Worm (Caenorhabditis elegans) whole organism, L2 larva: ENCODE data around the gene arrd-26.

Source experiments
- F13H6.1 ChIP-seq: sonication (generic microtip); optimal IDR thresholded peaks from 2 replicates; lab custom pipeline; 2016; ENCODE audit warnings: missing genetic modification characterization, missing compliant biosample characterization
- R02D3.7 ChIP-seq: fragments of 150-350 bp; optimal IDR thresholded peaks from 2 replicates; lab custom pipeline; 2014; ENCODE audit warnings: missing biosample characterization, missing genetic modification characterization
- Y55F3AM.14 ChIP-seq: fragments of 200-800 bp; sonication (Bioruptor generic); optimal IDR thresholded peaks from 2 replicates; lab custom pipeline; 2018; ENCODE audit warnings: mild to moderate bottlenecking, missing genetic modification characterization, missing compliant biosample characterization
- ZK546.5 ChIP-seq: sonication (generic microtip); optimal IDR thresholded peaks from 2 replicates; lab custom pipeline; 2017; ENCODE audit warnings: missing biosample characterization, missing genetic modification characterization
- alr-1 ChIP-seq: fragments of 150-350 bp; optimal IDR thresholded peaks from 2 replicates; lab custom pipeline; 2014; ENCODE audit warnings: missing biosample characterization, missing genetic modification characterization
- aly-2 ChIP-seq: fragments of 150-350 bp; optimal IDR thresholded peaks from 2 replicates; lab custom pipeline; 2014; ENCODE audit warnings: missing biosample characterization, missing genetic modification characterization
- blmp-1 ChIP-seq: sonication (generic microtip); optimal IDR thresholded peaks from 2 replicates; lab custom pipeline; 2017; ENCODE audit warnings: missing genetic modification characterization, mild to moderate bottlenecking, missing compliant biosample characterization, antibody characterized with exemption, moderate library complexity; ENCODE audit not compliant: insufficient read depth
- ceh-82 ChIP-seq: fragments of 150-350 bp; optimal IDR thresholded peaks from 2 replicates; lab custom pipeline; 2014; ENCODE audit warnings: missing biosample characterization, missing genetic modification characterization
- dmd-4 ChIP-seq: sonication (generic microtip); optimal IDR thresholded peaks from 2 replicates; lab custom pipeline; 2017; ENCODE audit warnings: missing biosample characterization, missing genetic modification characterization
- elt-1 ChIP-seq: fragments of 150-350 bp; optimal IDR thresholded peaks from 2 replicates; lab custom pipeline; 2014; ENCODE audit warnings: missing biosample characterization, missing genetic modification characterization
- fos-1 ChIP-seq: fragments of 150-350 bp; optimal IDR thresholded peaks from 2 replicates; lab custom pipeline; 2014; ENCODE audit warnings: missing biosample characterization, missing genetic modification characterization
- lin-11 ChIP-seq: fragments of 150-350 bp; sonication (generic microtip); optimal IDR thresholded peaks from 2 replicates; lab custom pipeline; 2014; ENCODE audit warnings: missing biosample characterization, missing genetic modification characterization, inconsistent platforms, mixed read lengths
- lin-13 ChIP-seq: fragments of 150-350 bp; optimal IDR thresholded peaks from 2 replicates; lab custom pipeline; 2014; ENCODE audit warnings: missing biosample characterization, missing genetic modification reagents, missing genetic modification characterization
- lin-39 ChIP-seq: fragments of 150-350 bp; optimal IDR thresholded peaks from 2 replicates; lab custom pipeline; 2014; ENCODE audit warnings: missing biosample characterization, missing genetic modification reagents, missing genetic modification characterization
- lsy-2 ChIP-seq, 2 experiments: fragments of 150-350 bp in 1 of 2; sonication (generic microtip) in 1 of 2; optimal IDR thresholded peaks; 2 replicates each; lab custom pipeline; 2014 to 2017; ENCODE audit warnings: missing biosample characterization in 2 of 2, missing genetic modification characterization in 2 of 2
- mab-5 ChIP-seq: fragments of 150-350 bp; optimal IDR thresholded peaks from 2 replicates; lab custom pipeline; 2014; ENCODE audit warnings: missing biosample characterization, missing genetic modification characterization
- mbf-1 ChIP-seq: sonication (generic microtip); optimal IDR thresholded peaks from 2 replicates; lab custom pipeline; 2017; ENCODE audit warnings: missing biosample characterization, missing genetic modification characterization
- mdl-1 ChIP-seq, 2 experiments: fragments of 150-350 bp in 1 of 2; sonication (generic microtip) in 1 of 2; optimal IDR thresholded peaks; 2 replicates each; lab custom pipeline; 2017; ENCODE audit warnings: missing biosample characterization in 2 of 2, missing genetic modification characterization in 2 of 2
- nhr-10 ChIP-seq: sonication (generic microtip); optimal IDR thresholded peaks from 2 replicates; lab custom pipeline; 2017; ENCODE audit warnings: missing biosample characterization, missing genetic modification characterization
- nhr-11 ChIP-seq: fragments of 150-350 bp; optimal IDR thresholded peaks from 2 replicates; lab custom pipeline; 2014; ENCODE audit warnings: missing biosample characterization, missing genetic modification characterization
- nhr-12 ChIP-seq: fragments of 150-350 bp; optimal IDR thresholded peaks from 2 replicates; lab custom pipeline; 2014; ENCODE audit warnings: missing biosample characterization, missing genetic modification characterization
- nhr-21 ChIP-seq: fragments of 150-350 bp; optimal IDR thresholded peaks from 2 replicates; lab custom pipeline; 2014; ENCODE audit warnings: missing biosample characterization, missing genetic modification characterization
- sem-4 ChIP-seq: fragments of 150-350 bp; optimal IDR thresholded peaks from 2 replicates; lab custom pipeline; 2014; ENCODE audit warnings: missing biosample characterization, missing genetic modification reagents, missing genetic modification characterization
- skn-1 ChIP-seq: sonication (generic microtip); optimal IDR thresholded peaks from 2 replicates; lab custom pipeline; 2017; ENCODE audit warnings: missing biosample characterization, missing genetic modification characterization
- sma-9 ChIP-seq, 2 experiments: fragments of 150-350 bp in 1 of 2; sonication (generic microtip) in 1 of 2; optimal IDR thresholded peaks; 2 replicates each; lab custom pipeline; 2014 to 2016; ENCODE audit warnings: missing genetic modification characterization in 2 of 2, mild to moderate bottlenecking in 1 of 2, missing biosample characterization in 1 of 2, missing compliant biosample characterization in 1 of 2, missing genetic modification reagents in 1 of 2, moderate library complexity in 1 of 2
- unc-39 ChIP-seq: fragments of 150-350 bp; optimal IDR thresholded peaks from 2 replicates; lab custom pipeline; 2014; ENCODE audit warnings: missing biosample characterization, missing genetic modification characterization
- unc-55 ChIP-seq: fragments of 150-350 bp; sonication (generic microtip); optimal IDR thresholded peaks from 3 replicates; lab custom pipeline; 2014; ENCODE audit warnings: missing biosample characterization, missing genetic modification reagents, missing genetic modification characterization
- unc-62 ChIP-seq: fragments of 150-350 bp; optimal IDR thresholded peaks from 2 replicates; lab custom pipeline; 2014; ENCODE audit warnings: missing biosample characterization, missing genetic modification reagents, missing genetic modification characterization
- zag-1 ChIP-seq: fragments of 150-350 bp; optimal IDR thresholded peaks from 2 replicates; lab custom pipeline; 2014; ENCODE audit warnings: missing biosample characterization, missing genetic modification characterization
- ztf-1 ChIP-seq: fragments of 200-800 bp; sonication (Bioruptor generic); conservative IDR thresholded peaks from 2 replicates; pipeline ENCODE4 v1.3.6; 2022; ENCODE audit warnings: missing genetic modification characterization, missing compliant biosample characterization
- ztf-4 ChIP-seq: fragments of 150-350 bp; optimal IDR thresholded peaks from 2 replicates; lab custom pipeline; 2014; ENCODE audit warnings: missing biosample characterization, missing genetic modification characterization

Gene arrd-26

ce11 chrIV:2106708-2107107 lies 40.7 kb downstream of the arrd-26 start:
- no peak for TF ChIP-seq nhr-12
- no peak for TF ChIP-seq nhr-21 (tag; lab: Kevin White, UChicago)
- no peak for TF ChIP-seq mbf-1 (tag; lab: Kevin White, UChicago)
- no peak for TF ChIP-seq unc-62 (GFP tag; lab: Kevin White, UChicago)
- no peak for TF ChIP-seq skn-1 (tag; lab: Kevin White, UChicago)

- TF ChIP-seq lsy-2 (tag; optimal IDR thresholded peaks at IDR 0.05; lab: Kevin White, UChicago) (peak in 1 of 2 experiments; percentile 3), mbf-1 (tag; lab: Kevin White, UChicago) (no peak), ztf-1 (no peak), lin-13 (GFP tag; lab: Kevin White, UChicago) (peak; percentile 6), unc-39 (no peak), mab-5 (tag; lab: Kevin White, UChicago) (no peak), mdl-1 (tag; optimal IDR thresholded peaks at IDR 0.05; lab: Kevin White, UChicago) (no peak), R02D3.7 (tag; lab: Kevin White, UChicago) (no peak)
These were observed 45.4 kb downstream of the arrd-26 start, which contains the start of gene che-6 for ce11 chrIV:2111300-2111874. che-6 (minus strand) TSS chrIV:2111408.

- no peak for TF ChIP-seq mab-5 (tag; lab: Kevin White, UChicago)
- peak; percentile 5 for TF ChIP-seq fos-1 (tag; lab: Kevin White, UChicago)
- TF ChIP-seq, all 48 proteins: peak for 1
These were observed 47.5 kb downstream of the arrd-26 start, which contains the start of gene C23H5.8 for ce11 chrIV:2113362-2114056. C23H5.8 (minus strand) TSS chrIV:2113412.

ce11 chrIV:2114337-2114736 lies 48.3 kb downstream of the arrd-26 start, which contains the start of gene xbx-4:
xbx-4 (plus strand) TSS chrIV:2114637.
- TF ChIP-seq dmd-4 (tag; lab: Kevin White, UChicago) = no peak
- TF ChIP-seq nhr-11 (tag; lab: Kevin White, UChicago) = no peak
- TF ChIP-seq skn-1 (tag; lab: Kevin White, UChicago) = no peak
- TF ChIP-seq ZK546.5 (tag; lab: Kevin White, UChicago) = no peak
- TF ChIP-seq aly-2 (tag; lab: Kevin White, UChicago) = no peak
- TF ChIP-seq Y55F3AM.14 (GFP tag; lab: Kevin White, UChicago) = no peak
- TF ChIP-seq lsy-2 (tag; optimal IDR thresholded peaks at IDR 0.05; lab: Kevin White, UChicago) = no peak
- no peak for TF ChIP-seq blmp-1 (tag; lab: Kevin White, UChicago)
- TF ChIP-seq lin-11 = no peak
- no peak for TF ChIP-seq ceh-82 (tag; lab: Kevin White, UChicago)
- no peak for TF ChIP-seq sem-4 (tag; lab: Kevin White, UChicago)
- no peak for TF ChIP-seq nhr-12
- TF ChIP-seq lin-13 (GFP tag; lab: Kevin White, UChicago) = no peak
- no peak for TF ChIP-seq sma-9 (GFP tag; optimal IDR thresholded peaks at IDR 0.05; lab: Kevin White, UChicago)
- no peak for TF ChIP-seq sma-9 (tag; optimal IDR thresholded peaks at IDR 0.05; lab: Kevin White, UChicago)
- TF ChIP-seq, all 48 proteins: peak for 0

- TF ChIP-seq unc-55 (no peak), elt-1 (tag; lab: Kevin White, UChicago) (no peak), nhr-10 (no peak), lin-39 (tag; lab: Kevin White, UChicago) (no peak), alr-1 (tag; lab: Kevin White, UChicago) (no peak), unc-62 (GFP tag; lab: Kevin White, UChicago) (no peak), unc-39 (no peak), ztf-1 (no peak), aly-2 (tag; lab: Kevin White, UChicago) (no peak), F13H6.1 (tag; lab: Kevin White, UChicago) (no peak), mbf-1 (tag; lab: Kevin White, UChicago) (no peak), ceh-82 (tag; lab: Kevin White, UChicago) (no peak), zag-1 (tag; lab: Kevin White, UChicago) (no peak), skn-1 (tag; lab: Kevin White, UChicago) (no peak), ztf-4 (tag; lab: Kevin White, UChicago) (no peak)
These were observed 51.3 kb downstream of the arrd-26 start for ce11 chrIV:2117268-2117667.
